Worm (Caenorhabditis elegans): ENCODE results near the gene clec-129.

ce11 chrII:3617512-3617911 lies 46.2 kb downstream of the clec-129 start, which contains the start of gene F40E12.1:
- TF ChIP-seq mep-1 (tag; optimal IDR thresholded peaks at IDR 0.05) (no peak), unc-39 (tag; optimal IDR thresholded peaks at IDR 0.05) (no peak), pha-4 (tag; optimal IDR thresholded peaks at IDR 0.05) (no peak), elt-1 (tag; optimal IDR thresholded peaks at IDR 0.05; ENCODE audit: borderline replicate concordance, insufficient read depth) (no peak), cnd-1 (tag; optimal IDR thresholded peaks at IDR 0.05) (no peak), ceh-83 (GFP tag; optimal IDR thresholded peaks at IDR 0.05) (no peak), drap-1 (GFP tag; optimal IDR thresholded peaks at IDR 0.05) (no peak), hlh-1 (tag; optimal IDR thresholded peaks at IDR 0.05) (no peak), unc-62 (GFP tag; optimal IDR thresholded peaks at IDR 0.05) (no peak), lsy-2 (tag; optimal IDR thresholded peaks at IDR 0.05) (no peak), blmp-1 (tag; optimal IDR thresholded peaks at IDR 0.05) (no peak), nhr-12 (tag; optimal IDR thresholded peaks at IDR 0.05) (no peak), ztf-11 (tag; optimal IDR thresholded peaks at IDR 0.05) (no peak), elt-3 (tag; optimal IDR thresholded peaks at IDR 0.05) (no peak)

Measured in whole organism, mixed stage, embryonic.